Fruit fly (Drosophila melanogaster): ENCODE results near the gene Apt1.

Apt1 gene

DNA sequence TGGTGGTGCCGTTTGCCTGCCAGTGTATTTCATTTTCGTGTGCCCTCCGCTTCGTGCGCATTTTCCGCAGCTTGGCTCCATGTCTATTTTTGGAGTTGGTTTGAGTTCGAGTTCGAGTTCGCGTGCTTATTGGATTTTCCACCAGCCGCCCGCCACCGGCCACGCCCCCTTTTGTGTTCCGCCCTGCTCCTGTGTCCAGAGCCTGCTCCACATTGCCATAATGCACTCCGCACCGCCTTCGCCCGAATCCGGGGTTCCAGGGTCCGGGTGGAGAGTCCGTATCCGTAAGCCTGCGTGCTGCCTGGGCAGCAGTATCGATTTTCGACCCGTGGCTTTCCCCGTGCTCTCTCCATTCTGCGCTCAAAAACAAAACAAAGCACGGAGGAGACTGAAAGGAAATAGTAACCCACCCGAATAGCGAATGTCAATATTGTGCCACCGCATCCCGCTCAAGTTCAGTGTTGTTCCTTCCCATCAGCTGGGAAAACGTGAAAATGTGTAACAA is 50.5 kb downstream of the Apt1 start:
- TF ChIP-seq insv (optimal IDR thresholded peaks at IDR 0.05) = no peak
- no peak for TF ChIP-seq h (optimal IDR thresholded peaks at IDR 0.05)
- no peak for TF ChIP-seq Myc (optimal IDR thresholded peaks at IDR 0.05)
- no peak for TF ChIP-seq psq (optimal IDR thresholded peaks at IDR 0.05)
- no peak for TF ChIP-seq ttk (optimal IDR thresholded peaks at IDR 0.05)
- no peak for TF ChIP-seq Sin3A (optimal IDR thresholded peaks at IDR 0.05)

dm6 chr3L:11680298-11680697 is 52.5 kb downstream of the Apt1 start, which contains the start of gene CG32085:
Gene CG32085, minus strand, starts transcription at chr3L:11680344.
- TF ChIP-seq ttk (optimal IDR thresholded peaks at IDR 0.05) (no peak), insv (optimal IDR thresholded peaks at IDR 0.05) (no peak), h (optimal IDR thresholded peaks at IDR 0.05) (no peak), psq (optimal IDR thresholded peaks at IDR 0.05) (no peak), Myc (optimal IDR thresholded peaks at IDR 0.05) (no peak), Sin3A (optimal IDR thresholded peaks at IDR 0.05) (no peak)
